Fruit fly (Drosophila melanogaster) whole organism, embryonic: ENCODE measurements around the gene Taf10.
A peak's percentile ranks its signal among the peaks of the same experiment; 100 is the strongest.

Source experiments
- ATbp ChIP-seq: fragments of 200-800 bp; sonication (Bioruptor generic); optimal IDR thresholded peaks from 2 replicates; lab custom pipeline; 2017; ENCODE audit warnings: missing biosample characterization, mild to moderate bottlenecking, missing genetic modification characterization, missing genetic modification reagents
- Ada2b ChIP-seq: fragments of 200-800 bp; sonication (Bioruptor generic); IDR thresholded peaks from 2 replicates; pipeline ENCODE4 v1.3.6; 2022; ENCODE audit warnings: missing biosample characterization, missing genetic modification characterization
- Bgb ChIP-seq: fragments of 200-800 bp; sonication (Bioruptor generic); IDR thresholded peaks from 2 replicates; pipeline ENCODE4 v1.3.6; 2022; ENCODE audit warnings: missing biosample characterization, missing genetic modification characterization; ENCODE audit not compliant: partially characterized antibody
- C15 ChIP-seq: fragments of 200-800 bp; sonication (Bioruptor generic); IDR thresholded peaks from 3 replicates; pipeline ENCODE4 v1.3.6; 2022; ENCODE audit warnings: missing biosample characterization, missing genetic modification characterization
- CG1024 ChIP-seq: fragments of 200-800 bp; sonication (Bioruptor generic); IDR thresholded peaks from 2 replicates; pipeline ENCODE4 v1.3.6; 2022; ENCODE audit warnings: missing biosample characterization, missing genetic modification characterization
- CG11560 ChIP-seq: fragments of 200-800 bp; sonication (Bioruptor generic); IDR thresholded peaks from 3 replicates; pipeline ENCODE4 v1.3.6; 2022; ENCODE audit warnings: missing biosample characterization, missing genetic modification characterization
- CG12391 ChIP-seq: fragments of 200-800 bp; sonication (Bioruptor generic); optimal IDR thresholded peaks from 3 replicates; lab custom pipeline; 2018; ENCODE audit warnings: missing biosample characterization, mild to moderate bottlenecking, missing genetic modification characterization, moderate library complexity
- CG12769 ChIP-seq: fragments of 200-800 bp; sonication (Bioruptor generic); optimal IDR thresholded peaks from 2 replicates; lab custom pipeline; 2019; ENCODE audit warnings: missing biosample characterization, mild to moderate bottlenecking, missing genetic modification characterization, moderate library complexity
- CG14014 ChIP-seq: fragments of 200-800 bp; sonication (Bioruptor generic); IDR thresholded peaks from 2 replicates; pipeline ENCODE4 v1.3.6; 2022; ENCODE audit warnings: missing biosample characterization, missing genetic modification characterization
- CG14667 ChIP-seq: fragments of 200-800 bp; sonication (Bioruptor generic); IDR thresholded peaks from 2 replicates; pipeline ENCODE4 v1.3.6; 2022; ENCODE audit warnings: missing biosample characterization, missing genetic modification characterization
- CG17186 ChIP-seq: fragments of 200-800 bp; sonication (Bioruptor generic); optimal IDR thresholded peaks from 3 replicates; lab custom pipeline; 2017; ENCODE audit warnings: missing biosample characterization, missing genetic modification reagents, missing genetic modification characterization
- CG18599 ChIP-seq: fragments of 200-800 bp; sonication (Bioruptor generic); optimal IDR thresholded peaks from 3 replicates; lab custom pipeline; 2017; ENCODE audit warnings: missing biosample characterization, missing genetic modification characterization, mild to moderate bottlenecking, moderate library complexity, missing genetic modification reagents
- CG32532 ChIP-seq: fragments of 200-800 bp; sonication (Bioruptor generic); IDR thresholded peaks from 2 replicates; pipeline ENCODE4 v1.3.6; 2022; ENCODE audit warnings: missing biosample characterization, missing genetic modification characterization
- CG4707 ChIP-seq: fragments of 200-800 bp; sonication (Bioruptor generic); optimal IDR thresholded peaks from 2 replicates; lab custom pipeline; 2018; ENCODE audit warnings: missing biosample characterization, mild to moderate bottlenecking, missing genetic modification characterization, moderate library complexity
- CG6689 ChIP-seq: fragments of 200-800 bp; sonication (Bioruptor generic); IDR thresholded peaks from 2 replicates; pipeline ENCODE4 v1.3.6; 2022; ENCODE audit warnings: missing biosample characterization, missing genetic modification characterization
- CG7372 ChIP-seq: fragments of 200-800 bp; sonication (Bioruptor generic); IDR thresholded peaks from 2 replicates; pipeline ENCODE4 v1.3.6; 2022; ENCODE audit warnings: missing biosample characterization, missing genetic modification characterization
- CG7839 ChIP-seq: fragments of 200-800 bp; sonication (Bioruptor generic); optimal IDR thresholded peaks from 3 replicates; lab custom pipeline; 2018; ENCODE audit warnings: missing biosample characterization, mild to moderate bottlenecking, missing genetic modification characterization, moderate library complexity
- CG8089 ChIP-seq: fragments of 200-800 bp; sonication (Bioruptor generic); optimal IDR thresholded peaks from 3 replicates; lab custom pipeline; 2016; ENCODE audit warnings: missing biosample characterization, missing genetic modification characterization
- CG8388 ChIP-seq: fragments of 200-800 bp; sonication (Bioruptor generic); optimal IDR thresholded peaks from 2 replicates; lab custom pipeline; 2019; ENCODE audit warnings: missing biosample characterization, mild to moderate bottlenecking, missing genetic modification characterization, moderate library complexity
- Chrac-16 ChIP-seq: fragments of 200-800 bp; sonication (Bioruptor generic); optimal IDR thresholded peaks from 3 replicates; lab custom pipeline; 2016; ENCODE audit warnings: missing biosample characterization, missing genetic modification characterization
- HLHmδ ChIP-seq: fragments of 200-800 bp; sonication (Bioruptor generic); optimal IDR thresholded peaks from 2 replicates; lab custom pipeline; 2018; ENCODE audit warnings: missing biosample characterization, mild to moderate bottlenecking, missing genetic modification characterization, moderate library complexity
- Hmr ChIP-seq: fragments of 200-800 bp; sonication (Bioruptor generic); optimal IDR thresholded peaks from 3 replicates; lab custom pipeline; 2017; ENCODE audit warnings: mild to moderate bottlenecking, missing biosample characterization, missing genetic modification reagents, missing genetic modification characterization
- MESR4 ChIP-seq: fragments of 200-800 bp; sonication (Bioruptor generic); optimal IDR thresholded peaks from 2 replicates; lab custom pipeline; 2018; ENCODE audit warnings: missing biosample characterization, mild to moderate bottlenecking, missing genetic modification characterization, moderate library complexity
- Max ChIP-seq: fragments of 200-800 bp; sonication (Bioruptor generic); optimal IDR thresholded peaks from 2 replicates; lab custom pipeline; 2016; ENCODE audit warnings: missing biosample characterization, mild to moderate bottlenecking, missing genetic modification characterization
- Meics ChIP-seq: fragments of 200-800 bp; sonication (Bioruptor generic); optimal IDR thresholded peaks from 2 replicates; lab custom pipeline; 2017; ENCODE audit warnings: missing biosample characterization, mild to moderate bottlenecking, missing genetic modification characterization
- NC2β ChIP-seq: fragments of 200-800 bp; sonication (Bioruptor generic); optimal IDR thresholded peaks from 2 replicates; lab custom pipeline; 2016; ENCODE audit warnings: missing biosample characterization, missing genetic modification characterization
- NFAT ChIP-seq: fragments of 200-800 bp; sonication (Bioruptor generic); IDR thresholded peaks from 2 replicates; pipeline ENCODE4 v1.3.6; 2022; ENCODE audit warnings: missing biosample characterization, missing genetic modification characterization
- Nf-YA ChIP-seq: fragments of 200-800 bp; sonication (Bioruptor generic); IDR thresholded peaks from 2 replicates; pipeline ENCODE4 v1.3.6; 2022; ENCODE audit warnings: missing biosample characterization, missing genetic modification characterization
- Sox102F ChIP-seq: fragments of 200-800 bp; sonication (Bioruptor generic); optimal IDR thresholded peaks from 2 replicates; lab custom pipeline; 2018; ENCODE audit warnings: missing biosample characterization, mild to moderate bottlenecking, missing genetic modification characterization, moderate library complexity
- ap ChIP-seq: fragments of 200-800 bp; sonication (Bioruptor generic); IDR thresholded peaks from 2 replicates; pipeline ENCODE4 v1.3.6; 2022; ENCODE audit warnings: missing biosample characterization, missing genetic modification characterization
- ato ChIP-seq: fragments of 200-800 bp; sonication (Bioruptor generic); IDR thresholded peaks from 2 replicates; pipeline ENCODE4 v1.3.6; 2022; ENCODE audit warnings: missing biosample characterization, missing genetic modification characterization; ENCODE audit not compliant: partially characterized antibody
- br ChIP-seq: fragments of >200 bp; optimal IDR thresholded peaks from 2 replicates; lab custom pipeline; 2017
- cad ChIP-seq: fragments of >200 bp; optimal IDR thresholded peaks from 2 replicates; lab custom pipeline; 2017; ENCODE audit warnings: missing biosample characterization, missing genetic modification characterization
- crol ChIP-seq: fragments of 200-800 bp; sonication (Bioruptor generic); IDR thresholded peaks from 2 replicates; pipeline ENCODE4 v1.3.6; 2022; ENCODE audit warnings: missing biosample characterization, missing genetic modification characterization
- dmrt99B ChIP-seq: fragments of 200-800 bp; sonication (Bioruptor generic); optimal IDR thresholded peaks from 2 replicates; lab custom pipeline; 2018; ENCODE audit warnings: missing biosample characterization, mild to moderate bottlenecking, missing genetic modification characterization, moderate library complexity
- esg ChIP-seq: fragments of 200-800 bp; sonication (Bioruptor generic); conservative IDR thresholded peaks from 2 replicates; pipeline ENCODE4 v1.3.6; 2022; ENCODE audit warnings: missing biosample characterization, missing genetic modification characterization
- eve ChIP-seq, 2 experiments: fragments of >200 bp; optimal IDR thresholded peaks; 2 replicates each; lab custom pipeline; 2017; ENCODE audit warnings: missing biosample characterization in 2 of 2, missing genetic modification characterization in 2 of 2
- ewg ChIP-seq: fragments of 200-800 bp; sonication (Bioruptor generic); optimal IDR thresholded peaks from 3 replicates; lab custom pipeline; 2017; ENCODE audit warnings: mild to moderate bottlenecking, missing biosample characterization, missing genetic modification reagents, missing genetic modification characterization
- fd96Cb ChIP-seq: fragments of 200-800 bp; sonication (Bioruptor generic); optimal IDR thresholded peaks from 2 replicates; lab custom pipeline; 2018; ENCODE audit warnings: missing biosample characterization, mild to moderate bottlenecking, missing genetic modification characterization, moderate library complexity
- gce ChIP-seq: fragments of 200-800 bp; sonication (Bioruptor generic); IDR thresholded peaks from 3 replicates; pipeline ENCODE4 v1.3.6; 2022; ENCODE audit warnings: missing biosample characterization, missing genetic modification characterization
- gem ChIP-seq: fragments of 200-800 bp; sonication (Bioruptor generic); optimal IDR thresholded peaks from 2 replicates; lab custom pipeline; 2019; ENCODE audit warnings: missing biosample characterization, mild to moderate bottlenecking, missing genetic modification characterization, moderate library complexity
- gsb ChIP-seq: fragments of 200-800 bp; sonication (Bioruptor generic); IDR thresholded peaks from 2 replicates; pipeline ENCODE4 v1.3.6; 2022; ENCODE audit warnings: missing biosample characterization, missing genetic modification characterization
- mirr ChIP-seq: fragments of 200-800 bp; sonication (Bioruptor generic); optimal IDR thresholded peaks from 3 replicates; lab custom pipeline; 2018; ENCODE audit warnings: missing biosample characterization, mild to moderate bottlenecking, missing genetic modification characterization
- nerfin-1 ChIP-seq: fragments of 200-800 bp; sonication (Bioruptor generic); optimal IDR thresholded peaks from 3 replicates; lab custom pipeline; 2019; ENCODE audit warnings: missing biosample characterization, mild to moderate bottlenecking, missing genetic modification characterization, moderate library complexity
- ranshi ChIP-seq: fragments of 200-800 bp; sonication (Bioruptor generic); IDR thresholded peaks from 2 replicates; pipeline ENCODE4 v1.3.6; 2022; ENCODE audit warnings: missing biosample characterization, missing genetic modification characterization
- sens ChIP-seq: fragments of 200-800 bp; sonication (Bioruptor generic); peaks from one replicate; lab custom pipeline; 2016; ENCODE audit warnings: missing biosample characterization, missing genetic modification characterization
- slbo ChIP-seq: fragments of 200-800 bp; sonication (Bioruptor generic); IDR thresholded peaks from 2 replicates; pipeline ENCODE4 v1.3.6; 2022; ENCODE audit warnings: missing biosample characterization, missing genetic modification characterization
- sob ChIP-seq: fragments of 200-800 bp; sonication (Bioruptor generic); IDR thresholded peaks from 2 replicates; pipeline ENCODE4 v1.3.6; 2022; ENCODE audit warnings: missing biosample characterization, missing genetic modification characterization
- stwl ChIP-seq: fragments of 200-800 bp; sonication (Bioruptor generic); optimal IDR thresholded peaks from 3 replicates; lab custom pipeline; 2018; ENCODE audit warnings: missing biosample characterization, mild to moderate bottlenecking, missing genetic modification characterization, moderate library complexity
- tio ChIP-seq: fragments of 200-800 bp; sonication (Bioruptor generic); optimal IDR thresholded peaks from 2 replicates; lab custom pipeline; 2017; ENCODE audit warnings: missing biosample characterization, missing genetic modification characterization, inconsistent platforms
- tll ChIP-seq, 2 experiments: fragments of 200-800 bp in 1 of 2; fragments of >200 bp in 1 of 2; sonication (Bioruptor generic) in 1 of 2; optimal IDR thresholded peaks; 2 replicates each; lab custom pipeline; 2017 to 2019; ENCODE audit warnings: missing biosample characterization in 2 of 2, missing genetic modification characterization in 2 of 2, mild to moderate bottlenecking in 1 of 2, moderate library complexity in 1 of 2

Taf10 gene

DNA sequence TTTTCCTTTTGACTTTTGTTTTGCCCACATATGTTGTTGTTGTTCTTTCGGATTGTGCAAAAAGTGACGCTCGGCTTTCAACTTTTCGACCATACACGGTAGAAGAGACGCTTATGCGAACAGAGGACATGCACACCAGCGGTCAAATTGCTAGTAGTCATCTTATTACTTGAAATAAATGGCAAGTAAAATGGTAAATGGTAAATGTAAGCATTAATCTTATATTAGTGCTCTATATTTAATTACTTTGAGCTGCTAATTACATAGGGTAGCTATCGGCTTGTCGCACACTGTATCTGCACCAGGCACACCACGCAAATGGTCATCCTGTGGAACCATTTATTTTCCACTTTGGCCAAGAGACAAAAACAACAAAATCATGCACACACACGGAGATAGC, 46.4 kb upstream of the Taf10 start (continued):
- no peak for TF ChIP-seq Nf-YA
- peak; percentile 17 for TF ChIP-seq fd96Cb
- no peak for TF ChIP-seq CG8089
- no peak for TF ChIP-seq NFAT (GFP tag; lab: Robert Waterston, UW)
- TF ChIP-seq C15 (GFP tag; lab: Robert Waterston, UW) = 0 out of 3 replicates have a peak, but pooled peaks have one; percentile 12
- no peak for TF ChIP-seq CG8388 (GFP tag; lab: Kevin White, UChicago)
- TF ChIP-seq tio = no peak
- TF ChIP-seq CG1024 (GFP tag; lab: Robert Waterston, UW) = 0 out of 2 replicates have a peak, but pooled peaks have one; percentile 19
- TF ChIP-seq eve (GFP tag; optimal IDR thresholded peaks at IDR 0.05; lab: Kevin White, UChicago) = no peak
- no peak for TF ChIP-seq mirr
- peak; percentile 33 for TF ChIP-seq CG7839
- TF ChIP-seq CG12769 = peak; percentile 30
- 0 out of 2 replicates have a peak, but pooled peaks have one; percentile 17 for TF ChIP-seq Ada2b
- no peak for TF ChIP-seq ewg (GFP tag; lab: Kevin White, UChicago)
- TF ChIP-seq esg (GFP tag; lab: Robert Waterston, UW) = no peak
- TF ChIP-seq nerfin-1 (tag; lab: Kevin White, UChicago) = no peak
- no peak for TF ChIP-seq crol (GFP tag; lab: Robert Waterston, UW)
- TF ChIP-seq CG11560 (tag; lab: Robert Waterston, UW) = no peak
- peak; percentile 33; the same call in 1 of the 2 replicates for TF ChIP-seq CG14014
- peak; percentile 36 for TF ChIP-seq gem (tag; lab: Kevin White, UChicago)
- 0 out of 2 replicates have a peak, but pooled peaks have one; percentile 34 for TF ChIP-seq ap (GFP tag; lab: Robert Waterston, UW)
- TF ChIP-seq sob (GFP tag; lab: Robert Waterston, UW) = no peak
- peak; percentile 14 for TF ChIP-seq Meics (GFP tag; lab: Kevin White, UChicago)
- no peak for TF ChIP-seq MESR4 (GFP tag; lab: Kevin White, UChicago)
- no peak for TF ChIP-seq HLHmδ (GFP tag; lab: Kevin White, UChicago)
- no peak for TF ChIP-seq br
- peak; percentile 20 for TF ChIP-seq Chrac-16
- 0 out of 2 replicates have a peak, but pooled peaks have one; percentile 18 for TF ChIP-seq CG6689
- TF ChIP-seq sens = peak; percentile 51
- peak; percentile 65 for TF ChIP-seq CG18599 (GFP tag; lab: Kevin White, UChicago)
- no peak for TF ChIP-seq Bgb
- no peak for TF ChIP-seq stwl (tag; lab: Kevin White, UChicago)
- TF ChIP-seq cad = no peak
- no peak for TF ChIP-seq tll (GFP tag; optimal IDR thresholded peaks at IDR 0.05; lab: Kevin White, UChicago)
- TF ChIP-seq CG4707 = no peak
- TF ChIP-seq CG14667 (GFP tag; lab: Robert Waterston, UW) = no peak
- TF ChIP-seq CG12391 (tag; lab: Kevin White, UChicago) = peak; percentile 0
- peak; percentile 37 for TF ChIP-seq dmrt99B (tag; lab: Kevin White, UChicago)
- TF ChIP-seq ATbp (GFP tag; lab: Kevin White, UChicago) = no peak
- TF ChIP-seq Max = no peak
- no peak for TF ChIP-seq NC2β (GFP tag; lab: Kevin White, UChicago)
- no peak for TF ChIP-seq CG7372 (GFP tag; lab: Robert Waterston, UW)
- 0 out of 2 replicates have a peak, but pooled peaks have one; percentile 37 for TF ChIP-seq ranshi (GFP tag; lab: Robert Waterston, UW)
- no peak for TF ChIP-seq CG17186 (GFP tag; lab: Kevin White, UChicago)
- TF ChIP-seq CG32532 (GFP tag; lab: Robert Waterston, UW) = peak; percentile 43; the same call in 1 of the 2 replicates
- TF ChIP-seq ato (GFP tag; lab: Robert Waterston, UW) = no peak
- TF ChIP-seq slbo (GFP tag; lab: Robert Waterston, UW) = peak; percentile 52; the same call in 1 of the 2 replicates
- TF ChIP-seq Hmr = peak; percentile 24
- no peak for TF ChIP-seq gsb (GFP tag; lab: Robert Waterston, UW)
- peak; percentile 4 for TF ChIP-seq Sox102F (GFP tag; lab: Kevin White, UChicago)
- TF ChIP-seq gce (GFP tag; lab: Robert Waterston, UW) = no peak
